Fruit fly (Drosophila melanogaster): Measurements from ENCODE around the gene Inx5.

Inx5 gene

DNA sequence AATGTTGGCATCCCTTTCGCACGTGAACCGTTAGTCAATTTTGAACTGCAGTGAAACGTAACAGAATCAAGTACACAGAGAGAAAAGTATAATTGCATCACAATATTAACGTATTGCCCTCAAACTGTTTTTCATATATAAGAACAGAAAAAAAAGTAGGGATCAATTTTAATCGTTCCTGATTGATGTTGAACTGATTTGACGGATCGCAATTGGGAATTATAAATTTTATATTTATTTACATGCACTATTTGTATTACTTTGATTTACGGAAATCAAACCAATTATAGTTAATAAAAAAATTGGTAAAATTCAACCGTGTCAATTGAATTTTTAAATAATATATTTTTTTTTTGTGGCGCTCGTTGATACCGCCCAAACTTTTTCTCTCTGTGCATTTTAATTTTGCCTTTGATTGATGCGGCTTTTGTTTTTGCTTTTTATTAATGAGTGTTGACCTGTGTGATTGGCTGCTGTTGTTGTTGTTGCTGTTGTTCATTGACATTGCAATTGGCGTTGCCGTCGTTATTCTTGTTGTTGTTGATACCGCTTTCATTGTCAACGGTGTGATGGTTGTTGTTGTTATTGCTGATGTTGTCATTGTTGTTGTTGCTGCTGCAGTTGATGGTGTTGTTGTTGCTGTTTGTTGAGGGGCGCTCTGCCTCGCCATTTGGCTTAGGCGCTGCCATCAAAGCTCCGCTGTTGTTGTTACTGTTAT, 18.0 kb downstream of the Inx5 start:
- TF ChIP-seq ss (GFP tag; optimal IDR thresholded peaks at IDR 0.05) (peak in 1 of 2 experiments; percentile 49), CG8319 (GFP tag; optimal IDR thresholded peaks at IDR 0.05) (peak; percentile 71), CG11294 (GFP tag; IDR thresholded peaks at IDR 0.05) (0 out of 2 replicates have a peak, but pooled peaks have one; percentile 47), salr (GFP tag; optimal IDR thresholded peaks at IDR 0.05) (peak in 1 of 2 experiments; percentile 62), Gug (GFP tag; IDR thresholded peaks at IDR 0.05) (peak; percentile 50), achi (GFP tag; optimal IDR thresholded peaks at IDR 0.05) (peak; percentile 77), CG6854 (GFP tag; optimal IDR thresholded peaks at IDR 0.05) (no peak), CG6163 (GFP tag; IDR thresholded peaks at IDR 0.05) (peak; percentile 55; the same call in 2 of the 3 replicates), CG6808 (GFP tag; optimal IDR thresholded peaks at IDR 0.05) (peak; percentile 53), CG11762 (GFP tag; optimal IDR thresholded peaks at IDR 0.05; ENCODE audit: insufficient read depth) (peak; percentile 58), OdsH (GFP tag; optimal IDR thresholded peaks at IDR 0.05) (peak; percentile 84), topi (GFP tag; optimal IDR thresholded peaks at IDR 0.05) (peak; percentile 86), Eip93F (GFP tag; optimal IDR thresholded peaks at IDR 0.05) (peak; percentile 37), Sox102F (GFP tag; optimal IDR thresholded peaks at IDR 0.05) (peak; percentile 75), cyc (GFP tag; optimal IDR thresholded peaks at IDR 0.05) (peak; percentile 62), Smox (GFP tag; optimal IDR thresholded peaks at IDR 0.05) (peak; percentile 81), CG6276 (GFP tag; optimal IDR thresholded peaks at IDR 0.05) (peak; percentile 62), fkh (GFP tag; optimal IDR thresholded peaks at IDR 0.05) (no peak), CG11902 (GFP tag; optimal IDR thresholded peaks at IDR 0.05) (peak; percentile 47), Ets21C (GFP tag; optimal IDR thresholded peaks at IDR 0.05) (peak; percentile 55), CG34406 (GFP tag; optimal IDR thresholded peaks at IDR 0.05) (peak; percentile 80), CG4318 (GFP tag; optimal IDR thresholded peaks at IDR 0.05) (peak; percentile 65), CG9139 (GFP tag; optimal IDR thresholded peaks at IDR 0.05) (no peak), Sox14 (GFP tag; optimal IDR thresholded peaks at IDR 0.05) (peak; percentile 58), dac (GFP tag; optimal IDR thresholded peaks at IDR 0.05) (peak; percentile 18), CG8119 (GFP tag; IDR thresholded peaks at IDR 0.05) (peak; percentile 77), fd85E (GFP tag; optimal IDR thresholded peaks at IDR 0.05) (no peak), CG1621 (tag; optimal IDR thresholded peaks at IDR 0.05) (peak; percentile 39), svp (GFP tag) (peak; percentile 98), Sox15 (GFP tag; optimal IDR thresholded peaks at IDR 0.05) (peak; percentile 72), Eip78C (GFP tag) (peak; percentile 89), net (GFP tag; optimal IDR thresholded peaks at IDR 0.05) (peak; percentile 67), CG15336 (GFP tag; IDR thresholded peaks at IDR 0.05) (peak; percentile 77), CG32006 (GFP tag; optimal IDR thresholded peaks at IDR 0.05) (peak; percentile 85), Ets96B (tag; optimal IDR thresholded peaks at IDR 0.05) (peak; percentile 44), Hr39 (GFP tag; optimal IDR thresholded peaks at IDR 0.05) (peak; percentile 62), CG6792 (GFP tag; optimal IDR thresholded peaks at IDR 0.05) (peak; percentile 76), CG31627 (GFP tag; optimal IDR thresholded peaks at IDR 0.05) (peak; percentile 77), Hr38 (GFP tag; optimal IDR thresholded peaks at IDR 0.05) (no peak), vri (GFP tag; optimal IDR thresholded peaks at IDR 0.05) (peak; percentile 37), lz (GFP tag; optimal IDR thresholded peaks at IDR 0.05) (peak; percentile 79), dsx (GFP tag; optimal IDR thresholded peaks at IDR 0.05; ENCODE audit: poor library complexity, severe bottlenecking) (no peak), pdm3 (GFP tag; optimal IDR thresholded peaks at IDR 0.05) (peak; percentile 79), Met (GFP tag; optimal IDR thresholded peaks at IDR 0.05) (peak; percentile 83), CG7368 (GFP tag; optimal IDR thresholded peaks at IDR 0.05) (peak; percentile 59), CG3919 (GFP tag; optimal IDR thresholded peaks at IDR 0.05) (peak; percentile 69), CG16779 (tag; optimal IDR thresholded peaks at IDR 0.05) (no peak), CG3032 (tag; optimal IDR thresholded peaks at IDR 0.05) (peak; percentile 52), Lpt (GFP tag; optimal IDR thresholded peaks at IDR 0.05) (peak; percentile 32), CG10669 (GFP tag; optimal IDR thresholded peaks at IDR 0.05) (peak; percentile 62), eg (GFP tag; IDR thresholded peaks at IDR 0.05) (peak; percentile 60; the same call in 2 of the 3 replicates)
